Worm (Caenorhabditis elegans) whole organism, young adult: Measurements from ENCODE around the gene pde-3.

Source experiments
- let-526 ChIP-seq: fragments of 200-800 bp; sonication (Bioruptor generic); IDR thresholded peaks from 2 replicates; pipeline ENCODE4 v1.3.6; 2022; ENCODE audit warnings: missing genetic modification reagents, missing genetic modification characterization, missing compliant biosample characterization
- nfya-1 ChIP-seq: sonication (generic microtip); optimal IDR thresholded peaks from 2 replicates; lab custom pipeline; 2017; ENCODE audit warnings: antibody characterized with exemption, missing compliant biosample characterization, missing genetic modification characterization, borderline replicate concordance; ENCODE audit not compliant: insufficient read depth

- no peak for TF ChIP-seq nfya-1 (tag; lab: Kevin White, UChicago)
- TF ChIP-seq let-526 (GFP tag; lab: Robert Waterston, UW), result no peak
Observed at ce11 chrII:14916848-14917247, 2.7 kb upstream of the pde-3 start.
